Fruit fly (Drosophila melanogaster) whole organism, embryonic: Measurements from ENCODE around the gene CG12096.

ENCODE experiments used
- Atf3 ChIP-seq: fragments of 200-800 bp; sonication (Bioruptor generic); optimal IDR thresholded peaks from 3 replicates; lab custom pipeline; 2016; ENCODE audit warnings: missing biosample characterization, missing genetic modification characterization
- CG10274 ChIP-seq: fragments of 200-800 bp; sonication (Bioruptor generic); optimal IDR thresholded peaks from 3 replicates; lab custom pipeline; 2017; ENCODE audit warnings: missing biosample characterization, mild to moderate bottlenecking, missing genetic modification characterization
- CG10565 ChIP-seq: fragments of 200-800 bp; sonication (Bioruptor generic); optimal IDR thresholded peaks from 3 replicates; lab custom pipeline; 2016; ENCODE audit warnings: missing biosample characterization, mild to moderate bottlenecking, missing genetic modification characterization
- CG11695 ChIP-seq: fragments of 200-800 bp; sonication (Bioruptor generic); IDR thresholded peaks from 3 replicates; pipeline ENCODE4 v1.3.6; 2022; ENCODE audit warnings: missing biosample characterization, missing genetic modification characterization
- CG13296 ChIP-seq: fragments of 200-800 bp; sonication (Bioruptor generic); optimal IDR thresholded peaks from 3 replicates; lab custom pipeline; 2018; ENCODE audit warnings: missing biosample characterization, mild to moderate bottlenecking, missing genetic modification characterization
- CG17186 ChIP-seq: fragments of 200-800 bp; sonication (Bioruptor generic); optimal IDR thresholded peaks from 3 replicates; lab custom pipeline; 2017; ENCODE audit warnings: missing biosample characterization, missing genetic modification reagents, missing genetic modification characterization
- CG17612 ChIP-seq: fragments of 200-800 bp; sonication (Bioruptor generic); IDR thresholded peaks from 2 replicates; pipeline ENCODE4 v1.3.6; 2022; ENCODE audit warnings: missing biosample characterization, missing genetic modification characterization
- CG1832 ChIP-seq: fragments of 200-800 bp; sonication (Bioruptor generic); optimal IDR thresholded peaks from 2 replicates; lab custom pipeline; 2017; ENCODE audit warnings: missing biosample characterization, mild to moderate bottlenecking, missing genetic modification characterization, inconsistent platforms
- CG2202 ChIP-seq: fragments of 200-800 bp; sonication (Bioruptor generic); optimal IDR thresholded peaks from 2 replicates; lab custom pipeline; 2018; ENCODE audit warnings: missing biosample characterization, mild to moderate bottlenecking, missing genetic modification characterization
- CG2712 ChIP-seq: fragments of 200-800 bp; optimal IDR thresholded peaks from 3 replicates; lab custom pipeline; 2019; ENCODE audit warnings: missing biosample characterization, mild to moderate bottlenecking, missing genetic modification characterization, moderate library complexity
- CG30020 ChIP-seq: fragments of 200-800 bp; optimal IDR thresholded peaks from 2 replicates; lab custom pipeline; 2019; ENCODE audit warnings: missing biosample characterization, mild to moderate bottlenecking, missing genetic modification characterization, moderate library complexity
- CG42726 ChIP-seq: fragments of 200-800 bp; sonication (Bioruptor generic); IDR thresholded peaks from 2 replicates; pipeline ENCODE4 v1.3.6; 2022; ENCODE audit warnings: missing biosample characterization, missing genetic modification characterization; ENCODE audit not compliant: partially characterized antibody
- CG5245 ChIP-seq: fragments of 200-800 bp; sonication (Bioruptor generic); optimal IDR thresholded peaks from 3 replicates; lab custom pipeline; 2016; ENCODE audit warnings: missing biosample characterization, missing genetic modification characterization
- CG6254 ChIP-seq: fragments of 200-800 bp; sonication (Bioruptor generic); optimal IDR thresholded peaks from 3 replicates; lab custom pipeline; 2017; ENCODE audit warnings: mild to moderate bottlenecking, missing biosample characterization, missing genetic modification reagents, missing genetic modification characterization
- CG6272 ChIP-seq: fragments of 200-800 bp; sonication (Bioruptor generic); IDR thresholded peaks from 2 replicates; pipeline ENCODE4 v1.3.6; 2022; ENCODE audit warnings: missing biosample characterization, missing genetic modification characterization
- CG6689 ChIP-seq: fragments of 200-800 bp; sonication (Bioruptor generic); IDR thresholded peaks from 2 replicates; pipeline ENCODE4 v1.3.6; 2022; ENCODE audit warnings: missing biosample characterization, missing genetic modification characterization
- Dek ChIP-seq: fragments of 200-800 bp; sonication (Bioruptor generic); optimal IDR thresholded peaks from 3 replicates; lab custom pipeline; 2019; ENCODE audit warnings: missing biosample characterization, mild to moderate bottlenecking, missing genetic modification characterization, moderate library complexity
- Dll ChIP-seq: fragments of 200-800 bp; sonication (Bioruptor generic); IDR thresholded peaks from 4 replicates; pipeline ENCODE4 v1.3.6; 2022; ENCODE audit warnings: missing biosample characterization, missing genetic modification characterization; ENCODE audit not compliant: partially characterized antibody
- Dp ChIP-seq: fragments of 200-800 bp; sonication (Bioruptor generic); optimal IDR thresholded peaks from 2 replicates; lab custom pipeline; 2018; ENCODE audit warnings: missing biosample characterization, mild to moderate bottlenecking, missing genetic modification characterization, moderate library complexity
- Eip74EF ChIP-seq, 2 experiments: fragments of 200-800 bp in 1 of 2; fragments of >200 bp in 1 of 2; sonication (Bioruptor generic) in 1 of 2; optimal IDR thresholded peaks; 2 replicates each; lab custom pipeline; 2017 to 2019; ENCODE audit warnings: missing biosample characterization in 2 of 2, missing genetic modification characterization in 2 of 2, mild to moderate bottlenecking in 1 of 2, moderate library complexity in 1 of 2
- Ets65A ChIP-seq: fragments of 200-800 bp; sonication (Bioruptor generic); peaks from one replicate; lab custom pipeline; 2016; ENCODE audit warnings: missing biosample characterization, missing genetic modification characterization
- Fer1 ChIP-seq: fragments of 200-800 bp; sonication (Bioruptor generic); optimal IDR thresholded peaks from 2 replicates; lab custom pipeline; 2017; ENCODE audit warnings: missing biosample characterization, mild to moderate bottlenecking, missing genetic modification characterization
- Hr39 ChIP-seq: fragments of >200 bp; optimal IDR thresholded peaks from 2 replicates; lab custom pipeline; 2017
- MESR4 ChIP-seq: fragments of 200-800 bp; sonication (Bioruptor generic); optimal IDR thresholded peaks from 2 replicates; lab custom pipeline; 2018; ENCODE audit warnings: missing biosample characterization, mild to moderate bottlenecking, missing genetic modification characterization, moderate library complexity
- Rx ChIP-seq: fragments of 200-800 bp; sonication (Bioruptor generic); IDR thresholded peaks from 2 replicates; pipeline ENCODE4 v1.3.6; 2022; ENCODE audit warnings: missing biosample characterization, missing genetic modification characterization
- Scr ChIP-seq: fragments of 200-800 bp; sonication (Bioruptor generic); IDR thresholded peaks from 2 replicates; pipeline ENCODE4 v1.3.6; 2022; ENCODE audit warnings: missing biosample characterization, missing genetic modification characterization; ENCODE audit not compliant: partially characterized antibody
- Six4 ChIP-seq: fragments of 200-800 bp; sonication (Bioruptor generic); optimal IDR thresholded peaks from 2 replicates; lab custom pipeline; 2016; ENCODE audit warnings: missing biosample characterization, missing genetic modification characterization
- Sox102F ChIP-seq: fragments of 200-800 bp; sonication (Bioruptor generic); optimal IDR thresholded peaks from 2 replicates; lab custom pipeline; 2018; ENCODE audit warnings: missing biosample characterization, mild to moderate bottlenecking, missing genetic modification characterization, moderate library complexity
- TFAM ChIP-seq: fragments of 200-800 bp; sonication (Bioruptor generic); optimal IDR thresholded peaks from 2 replicates; lab custom pipeline; 2017; ENCODE audit warnings: missing biosample characterization, missing genetic modification characterization, inconsistent platforms
- Trl ChIP-seq, 3 experiments: fragments of >200 bp in 2 of 3; fragments of 200-800 bp in 1 of 3; sonication (Bioruptor generic) in 1 of 3; optimal IDR thresholded peaks; 2 replicates in 1 of 3; 3 replicates in 2 of 3; lab custom pipeline; 2016 to 2017; ENCODE audit warnings: missing biosample characterization in 1 of 3, missing genetic modification characterization in 1 of 3
- Xbp1 ChIP-seq: fragments of 200-800 bp; sonication (Bioruptor generic); optimal IDR thresholded peaks from 3 replicates; lab custom pipeline; 2016; ENCODE audit warnings: missing biosample characterization, mild to moderate bottlenecking, missing genetic modification characterization
- ewg ChIP-seq: fragments of 200-800 bp; sonication (Bioruptor generic); optimal IDR thresholded peaks from 3 replicates; lab custom pipeline; 2017; ENCODE audit warnings: mild to moderate bottlenecking, missing biosample characterization, missing genetic modification reagents, missing genetic modification characterization
- fd3F ChIP-seq: fragments of 200-800 bp; sonication (Bioruptor generic); optimal IDR thresholded peaks from 2 replicates; lab custom pipeline; 2018; ENCODE audit warnings: missing biosample characterization, mild to moderate bottlenecking, missing genetic modification characterization, moderate library complexity
- grn ChIP-seq: fragments of 200-800 bp; sonication (Bioruptor generic); optimal IDR thresholded peaks from 3 replicates; lab custom pipeline; 2017; ENCODE audit warnings: missing biosample characterization, missing genetic modification characterization
- gro ChIP-seq: fragments of 200-800 bp; sonication (Bioruptor generic); optimal IDR thresholded peaks from 2 replicates; lab custom pipeline; 2016; ENCODE audit warnings: missing biosample characterization, missing genetic modification characterization
- h ChIP-seq: fragments of >200 bp; optimal IDR thresholded peaks from 2 replicates; lab custom pipeline; 2017
- nau ChIP-seq: fragments of 200-800 bp; sonication (Bioruptor generic); optimal IDR thresholded peaks from 3 replicates; lab custom pipeline; 2017; ENCODE audit warnings: missing biosample characterization, mild to moderate bottlenecking, missing genetic modification characterization, missing genetic modification reagents
- pfk ChIP-seq: fragments of 200-800 bp; sonication (Bioruptor generic); optimal IDR thresholded peaks from 2 replicates; lab custom pipeline; 2018; ENCODE audit warnings: missing biosample characterization, mild to moderate bottlenecking, missing genetic modification characterization, moderate library complexity
- pnt ChIP-seq: fragments of 200-800 bp; sonication (Bioruptor generic); optimal IDR thresholded peaks from 3 replicates; lab custom pipeline; 2016; ENCODE audit warnings: missing biosample characterization, missing genetic modification characterization
- prd ChIP-seq, 3 experiments: fragments of >200 bp in 2 of 3; fragments of 200-800 bp in 1 of 3; sonication (Bioruptor generic) in 1 of 3; optimal IDR thresholded peaks in 2 of 3; IDR thresholded peaks in 1 of 3; 2 replicates in 2 of 3; 3 replicates in 1 of 3; pipeline versions ENCODE4 v1.3.6 to Lab custom; 2017 to 2022; ENCODE audit warnings: missing biosample characterization in 1 of 3, missing genetic modification characterization in 1 of 3
- ranshi ChIP-seq: fragments of 200-800 bp; sonication (Bioruptor generic); IDR thresholded peaks from 2 replicates; pipeline ENCODE4 v1.3.6; 2022; ENCODE audit warnings: missing biosample characterization, missing genetic modification characterization
- schlank ChIP-seq: fragments of 200-800 bp; sonication (Bioruptor generic); optimal IDR thresholded peaks from 2 replicates; lab custom pipeline; 2018; ENCODE audit warnings: missing biosample characterization, mild to moderate bottlenecking, missing genetic modification characterization
- sim ChIP-seq: fragments of 200-800 bp; sonication (Bioruptor generic); IDR thresholded peaks from 2 replicates; pipeline ENCODE4 v1.3.6; 2022; ENCODE audit warnings: missing biosample characterization, missing genetic modification characterization
- slou ChIP-seq: fragments of 200-800 bp; sonication (Bioruptor generic); optimal IDR thresholded peaks from 3 replicates; lab custom pipeline; 2016; ENCODE audit warnings: missing biosample characterization, missing genetic modification characterization
- sqz ChIP-seq: fragments of 200-800 bp; sonication (Bioruptor generic); optimal IDR thresholded peaks from 3 replicates; lab custom pipeline; 2018; ENCODE audit warnings: missing biosample characterization, mild to moderate bottlenecking, missing genetic modification characterization
- tgo ChIP-seq: fragments of 200-800 bp; sonication (Bioruptor generic); IDR thresholded peaks from 3 replicates; pipeline ENCODE4 v1.3.6; 2022; ENCODE audit warnings: missing biosample characterization, missing genetic modification characterization
- vvl ChIP-seq: fragments of 200-800 bp; sonication (Bioruptor generic); IDR thresholded peaks from 2 replicates; pipeline ENCODE4 v1.3.6; 2022; ENCODE audit warnings: missing biosample characterization, missing genetic modification characterization
- wdn ChIP-seq: fragments of 200-800 bp; sonication (Bioruptor generic); IDR thresholded peaks from 2 replicates; pipeline ENCODE4 v1.3.6; 2022; ENCODE audit warnings: missing biosample characterization, missing genetic modification characterization

Gene CG12096

DNA sequence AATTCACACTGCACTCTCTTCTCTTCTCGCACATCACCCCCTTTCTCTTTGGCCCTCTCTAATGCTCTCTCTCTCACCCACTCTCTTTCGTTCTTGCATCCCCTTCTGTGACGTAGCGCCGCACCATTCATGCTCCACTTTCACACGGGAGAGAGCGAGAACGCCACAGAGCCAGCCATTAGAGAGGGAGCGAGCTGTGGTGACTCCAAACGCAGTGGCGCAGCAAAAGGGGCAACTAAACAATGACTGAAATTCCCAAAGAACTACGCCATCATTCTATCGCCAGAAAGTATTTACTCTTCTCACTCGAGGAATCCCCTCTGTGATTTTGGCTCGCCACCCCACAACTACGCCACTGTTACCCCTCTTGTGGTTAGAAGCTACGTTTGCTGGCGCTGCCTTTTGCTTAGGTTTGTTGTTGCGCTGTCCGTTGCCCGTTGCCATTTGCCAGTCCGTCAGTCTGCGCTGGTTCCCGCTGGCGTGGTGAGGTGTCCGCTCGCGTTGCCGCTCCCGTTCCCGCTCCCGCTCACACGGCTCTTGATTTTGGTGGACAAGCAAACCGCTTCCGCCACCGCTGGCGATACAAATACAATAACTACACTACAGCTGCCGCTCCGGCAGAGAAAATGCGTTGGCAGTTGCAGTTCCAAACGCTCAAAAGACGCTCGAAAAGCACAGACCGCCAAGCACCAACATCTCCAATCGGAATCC is 28.2 kb upstream of the CG12096 start (continued):
- TF ChIP-seq prd (optimal IDR thresholded peaks at IDR 0.05; lab: Kevin White, UChicago) (no peak), prd (GFP tag; IDR thresholded peaks at IDR 0.05; lab: Robert Waterston, UW) (peak; percentile 99), tgo (GFP tag; lab: Robert Waterston, UW) (peak; percentile 99), Hr39 (lab: Kevin White, UChicago) (no peak), pfk (GFP tag; lab: Kevin White, UChicago) (peak; percentile 68), fd3F (GFP tag; lab: Kevin White, UChicago) (peak; percentile 98), MESR4 (GFP tag; lab: Kevin White, UChicago) (peak; percentile 84), CG17186 (GFP tag; lab: Kevin White, UChicago) (peak; percentile 89), CG10565 (GFP tag; lab: Kevin White, UChicago) (peak; percentile 93), CG6689 (GFP tag; lab: Robert Waterston, UW) (peak; percentile 98), Sox102F (peak; percentile 98), CG2712 (tag; lab: Kevin White, UChicago) (peak; percentile 98), Dek (tag; lab: Kevin White, UChicago) (peak; percentile 99), Scr (GFP tag; lab: Robert Waterston, UW) (peak; percentile 21; the same call in 1 of the 2 replicates), Dp (GFP tag; lab: Kevin White, UChicago) (peak; percentile 42), CG13296 (GFP tag; lab: Kevin White, UChicago) (peak; percentile 99), wdn (GFP tag; lab: Robert Waterston, UW) (peak; percentile 99), gro (GFP tag; lab: Kevin White, UChicago) (peak; percentile 99), nau (GFP tag; lab: Kevin White, UChicago) (peak; percentile 98), Ets65A (GFP tag; lab: Kevin White, UChicago) (peak; percentile 100), Atf3 (peak; percentile 99), pnt (GFP tag; lab: Kevin White, UChicago) (peak; percentile 99), CG2202 (tag; lab: Kevin White, UChicago) (peak; percentile 95), TFAM (GFP tag; lab: Kevin White, UChicago) (peak; percentile 87), Fer1 (GFP tag; lab: Kevin White, UChicago) (peak; percentile 99), ranshi (peak; percentile 99), vvl (GFP tag; lab: Robert Waterston, UW) (peak; percentile 100), Eip74EF (GFP tag; optimal IDR thresholded peaks at IDR 0.05; lab: Kevin White, UChicago) (peak in 1 of 2 experiments; percentile 95), Six4 (GFP tag; lab: Kevin White, UChicago) (peak; percentile 99), CG17612 (peak; percentile 98), Dll (GFP tag; lab: Robert Waterston, UW) (peak; percentile 49; the same call in 2 of the 4 replicates), Trl (optimal IDR thresholded peaks at IDR 0.05; lab: Kevin White, UChicago) (peak; percentile 96 to 98), Trl (GFP tag; optimal IDR thresholded peaks at IDR 0.05; lab: Kevin White, UChicago) (peak; percentile 99), CG6272 (GFP tag; lab: Robert Waterston, UW) (peak; percentile 99), CG42726 (GFP tag; lab: Robert Waterston, UW) (peak; percentile 3; the same call in 1 of the 2 replicates), sim (GFP tag; lab: Robert Waterston, UW) (peak; percentile 98), Rx (GFP tag; lab: Robert Waterston, UW) (peak; percentile 99), schlank (tag; lab: Kevin White, UChicago) (peak; percentile 99), CG10274 (GFP tag; lab: Kevin White, UChicago) (peak; percentile 96), sqz (GFP tag; lab: Kevin White, UChicago) (peak; percentile 94), CG30020 (tag; lab: Kevin White, UChicago) (peak; percentile 80), h (no peak), grn (GFP tag; lab: Kevin White, UChicago) (peak; percentile 89), CG11695 (peak; percentile 98), CG1832 (peak; percentile 94), slou (GFP tag; lab: Kevin White, UChicago) (peak; percentile 98), CG5245 (GFP tag; lab: Kevin White, UChicago) (peak; percentile 99), Xbp1 (peak; percentile 99), ewg (GFP tag; lab: Kevin White, UChicago) (peak; percentile 98), CG6254 (GFP tag; lab: Kevin White, UChicago) (peak; percentile 94)
